Worm (Caenorhabditis elegans) whole organism, L2 larva: ENCODE data around the gene ZK1236.9.

Experiments used
- F13H6.1 ChIP-seq: sonication (generic microtip); optimal IDR thresholded peaks from 2 replicates; lab custom pipeline; 2016; ENCODE audit warnings: missing genetic modification characterization, missing compliant biosample characterization
- Y55F3AM.14 ChIP-seq: fragments of 200-800 bp; sonication (Bioruptor generic); optimal IDR thresholded peaks from 2 replicates; lab custom pipeline; 2018; ENCODE audit warnings: mild to moderate bottlenecking, missing genetic modification characterization, missing compliant biosample characterization
- ZK546.5 ChIP-seq: sonication (generic microtip); optimal IDR thresholded peaks from 2 replicates; lab custom pipeline; 2017; ENCODE audit warnings: missing biosample characterization, missing genetic modification characterization
- alr-1 ChIP-seq: fragments of 150-350 bp; optimal IDR thresholded peaks from 2 replicates; lab custom pipeline; 2014; ENCODE audit warnings: missing biosample characterization, missing genetic modification characterization
- ama-1 ChIP-seq: fragments of 150-350 bp; optimal IDR thresholded peaks from 2 replicates; lab custom pipeline; 2018; ENCODE audit warnings: inconsistent platforms
- blmp-1 ChIP-seq: sonication (generic microtip); optimal IDR thresholded peaks from 2 replicates; lab custom pipeline; 2017; ENCODE audit warnings: missing genetic modification characterization, mild to moderate bottlenecking, missing compliant biosample characterization, antibody characterized with exemption, moderate library complexity; ENCODE audit not compliant: insufficient read depth
- ceh-16 ChIP-seq: fragments of 150-350 bp; optimal IDR thresholded peaks from 2 replicates; lab custom pipeline; 2014; ENCODE audit warnings: missing biosample characterization, missing genetic modification characterization
- ceh-82 ChIP-seq: fragments of 150-350 bp; optimal IDR thresholded peaks from 2 replicates; lab custom pipeline; 2014; ENCODE audit warnings: missing biosample characterization, missing genetic modification characterization
- crh-2 ChIP-seq: sonication (generic microtip); optimal IDR thresholded peaks from 2 replicates; lab custom pipeline; 2017; ENCODE audit warnings: missing biosample characterization, missing genetic modification characterization
- dmd-4 ChIP-seq: sonication (generic microtip); optimal IDR thresholded peaks from 2 replicates; lab custom pipeline; 2017; ENCODE audit warnings: missing biosample characterization, missing genetic modification characterization
- egl-27 ChIP-seq: sonication (generic microtip); optimal IDR thresholded peaks from 3 replicates; lab custom pipeline; 2017; ENCODE audit warnings: missing biosample characterization, missing genetic modification reagents, missing genetic modification characterization
- elt-1 ChIP-seq: fragments of 150-350 bp; optimal IDR thresholded peaks from 2 replicates; lab custom pipeline; 2014; ENCODE audit warnings: missing biosample characterization, missing genetic modification characterization
- elt-3 ChIP-seq: sonication (generic microtip); optimal IDR thresholded peaks from 2 replicates; lab custom pipeline; 2017; ENCODE audit warnings: missing biosample characterization, missing genetic modification characterization
- fos-1 ChIP-seq: fragments of 150-350 bp; optimal IDR thresholded peaks from 2 replicates; lab custom pipeline; 2014; ENCODE audit warnings: missing biosample characterization, missing genetic modification characterization
- gmeb-1 ChIP-seq: fragments of 150-350 bp; optimal IDR thresholded peaks from 2 replicates; lab custom pipeline; 2014; ENCODE audit warnings: missing biosample characterization, missing genetic modification characterization
- lin-11 ChIP-seq: fragments of 150-350 bp; sonication (generic microtip); optimal IDR thresholded peaks from 2 replicates; lab custom pipeline; 2014; ENCODE audit warnings: missing biosample characterization, missing genetic modification characterization, inconsistent platforms, mixed read lengths
- lin-13 ChIP-seq: fragments of 150-350 bp; optimal IDR thresholded peaks from 2 replicates; lab custom pipeline; 2014; ENCODE audit warnings: missing biosample characterization, missing genetic modification reagents, missing genetic modification characterization
- lin-39 ChIP-seq: fragments of 150-350 bp; optimal IDR thresholded peaks from 2 replicates; lab custom pipeline; 2014; ENCODE audit warnings: missing biosample characterization, missing genetic modification reagents, missing genetic modification characterization
- lsy-2 ChIP-seq, 2 experiments: fragments of 150-350 bp in 1 of 2; sonication (generic microtip) in 1 of 2; optimal IDR thresholded peaks; 2 replicates each; lab custom pipeline; 2014 to 2017; ENCODE audit warnings: missing biosample characterization in 2 of 2, missing genetic modification characterization in 2 of 2
- mbf-1 ChIP-seq: sonication (generic microtip); optimal IDR thresholded peaks from 2 replicates; lab custom pipeline; 2017; ENCODE audit warnings: missing biosample characterization, missing genetic modification characterization
- nhr-10 ChIP-seq: sonication (generic microtip); optimal IDR thresholded peaks from 2 replicates; lab custom pipeline; 2017; ENCODE audit warnings: missing biosample characterization, missing genetic modification characterization
- nhr-129 ChIP-seq: fragments of 150-350 bp; optimal IDR thresholded peaks from 2 replicates; lab custom pipeline; 2014; ENCODE audit warnings: missing biosample characterization, missing genetic modification characterization
- nhr-21 ChIP-seq: fragments of 150-350 bp; optimal IDR thresholded peaks from 2 replicates; lab custom pipeline; 2014; ENCODE audit warnings: missing biosample characterization, missing genetic modification characterization
- nhr-23 ChIP-seq: fragments of 150-350 bp; optimal IDR thresholded peaks from 2 replicates; lab custom pipeline; 2014; ENCODE audit warnings: missing biosample characterization, missing genetic modification reagents, missing genetic modification characterization
- nhr-237 ChIP-seq: fragments of 150-350 bp; optimal IDR thresholded peaks from 2 replicates; lab custom pipeline; 2014; ENCODE audit warnings: missing biosample characterization, missing genetic modification characterization
- nhr-25 ChIP-seq: fragments of 150-350 bp; sonication (generic microtip); optimal IDR thresholded peaks from 3 replicates; lab custom pipeline; 2014; ENCODE audit warnings: missing biosample characterization, missing genetic modification characterization
- nhr-6 ChIP-seq: fragments of 150-350 bp; optimal IDR thresholded peaks from 2 replicates; lab custom pipeline; 2014; ENCODE audit warnings: missing biosample characterization, missing genetic modification characterization
- nhr-77 ChIP-seq: fragments of 150-350 bp; optimal IDR thresholded peaks from 2 replicates; lab custom pipeline; 2014; ENCODE audit warnings: missing biosample characterization, missing genetic modification characterization
- peb-1 ChIP-seq: fragments of 150-350 bp; optimal IDR thresholded peaks from 2 replicates; lab custom pipeline; 2014; ENCODE audit warnings: missing biosample characterization, missing genetic modification characterization
- sem-4 ChIP-seq: fragments of 150-350 bp; optimal IDR thresholded peaks from 2 replicates; lab custom pipeline; 2014; ENCODE audit warnings: missing biosample characterization, missing genetic modification reagents, missing genetic modification characterization
- skn-1 ChIP-seq: sonication (generic microtip); optimal IDR thresholded peaks from 2 replicates; lab custom pipeline; 2017; ENCODE audit warnings: missing biosample characterization, missing genetic modification characterization
- sma-3 ChIP-seq: sonication (generic microtip); optimal IDR thresholded peaks from 2 replicates; lab custom pipeline; 2016; ENCODE audit warnings: missing genetic modification reagents, missing genetic modification characterization, missing compliant biosample characterization
- sma-9 ChIP-seq, 2 experiments: fragments of 150-350 bp in 1 of 2; sonication (generic microtip) in 1 of 2; optimal IDR thresholded peaks; 2 replicates each; lab custom pipeline; 2014 to 2016; ENCODE audit warnings: missing genetic modification characterization in 2 of 2, mild to moderate bottlenecking in 1 of 2, missing biosample characterization in 1 of 2, missing compliant biosample characterization in 1 of 2, missing genetic modification reagents in 1 of 2, moderate library complexity in 1 of 2
- snpc-4 ChIP-seq: fragments of 150-350 bp; optimal IDR thresholded peaks from 2 replicates; lab custom pipeline; 2014; ENCODE audit warnings: missing biosample characterization, missing genetic modification characterization
- unc-39 ChIP-seq: fragments of 150-350 bp; optimal IDR thresholded peaks from 2 replicates; lab custom pipeline; 2014; ENCODE audit warnings: missing biosample characterization, missing genetic modification characterization
- unc-62 ChIP-seq: fragments of 150-350 bp; optimal IDR thresholded peaks from 2 replicates; lab custom pipeline; 2014; ENCODE audit warnings: missing biosample characterization, missing genetic modification reagents, missing genetic modification characterization
- zag-1 ChIP-seq: fragments of 150-350 bp; optimal IDR thresholded peaks from 2 replicates; lab custom pipeline; 2014; ENCODE audit warnings: missing biosample characterization, missing genetic modification characterization
- ztf-1 ChIP-seq: fragments of 200-800 bp; sonication (Bioruptor generic); conservative IDR thresholded peaks from 2 replicates; pipeline ENCODE4 v1.3.6; 2022; ENCODE audit warnings: missing genetic modification characterization, missing compliant biosample characterization
- ztf-11 ChIP-seq: sonication (generic microtip); optimal IDR thresholded peaks from 2 replicates; lab custom pipeline; 2017; ENCODE audit warnings: missing biosample characterization, missing genetic modification characterization
- ztf-4 ChIP-seq: fragments of 150-350 bp; optimal IDR thresholded peaks from 2 replicates; lab custom pipeline; 2014; ENCODE audit warnings: missing biosample characterization, missing genetic modification characterization

Gene ZK1236.9

ce11 chrIII:8446940-8447403 is 12.0 kb upstream of the ZK1236.9 start, which contains the start of gene rpn-3 (continued):
- no peak for TF ChIP-seq ztf-1 (GFP tag; lab: Robert Waterston, UW)
- no peak for TF ChIP-seq elt-3 (tag; lab: Kevin White, UChicago)
- peak; percentile 88 for TF ChIP-seq zag-1
- no peak for TF ChIP-seq dmd-4 (tag; lab: Kevin White, UChicago)
- TF ChIP-seq lin-11, result peak; percentile 63
- no peak for TF ChIP-seq peb-1 (tag; lab: Kevin White, UChicago)
- TF ChIP-seq crh-2 (tag; lab: Kevin White, UChicago), result peak; percentile 99

DNA sequence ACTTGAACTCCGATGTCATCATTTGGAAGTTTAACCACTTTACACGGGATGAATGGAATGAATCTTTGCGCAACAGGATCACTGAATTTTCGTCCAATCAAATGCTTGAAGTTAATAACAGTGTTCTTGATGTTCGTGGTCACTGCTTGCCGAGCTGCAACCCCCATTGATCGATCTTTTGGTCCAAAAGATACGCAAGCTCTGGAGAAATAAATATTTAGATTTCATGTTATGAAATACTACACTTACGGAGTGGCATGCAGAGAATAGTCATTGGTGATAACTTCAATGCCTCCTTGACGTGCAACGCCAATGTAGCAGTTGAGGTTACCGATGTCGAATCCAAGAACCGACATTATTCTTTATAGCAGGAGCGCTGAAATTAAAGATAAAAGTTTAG is 11.6 kb upstream of the ZK1236.9 start, which contains the start of gene hsp-110:
TSS of gene hsp-110 (minus strand) at position 376 of the 400 bp plus-strand sequence.
- no peak for TF ChIP-seq nhr-237 (tag; lab: Kevin White, UChicago)
- no peak for TF ChIP-seq sma-9 (GFP tag; optimal IDR thresholded peaks at IDR 0.05; lab: Kevin White, UChicago)
- no peak for TF ChIP-seq sma-9 (tag; optimal IDR thresholded peaks at IDR 0.05; lab: Kevin White, UChicago)
- TF ChIP-seq sma-3 (GFP tag; lab: Kevin White, UChicago), result no peak
- no peak for TF ChIP-seq ztf-11 (tag; lab: Kevin White, UChicago)
- TF ChIP-seq dmd-4 (tag; lab: Kevin White, UChicago), result no peak
- TF ChIP-seq ztf-4, result no peak
- no peak for TF ChIP-seq skn-1

DNA sequence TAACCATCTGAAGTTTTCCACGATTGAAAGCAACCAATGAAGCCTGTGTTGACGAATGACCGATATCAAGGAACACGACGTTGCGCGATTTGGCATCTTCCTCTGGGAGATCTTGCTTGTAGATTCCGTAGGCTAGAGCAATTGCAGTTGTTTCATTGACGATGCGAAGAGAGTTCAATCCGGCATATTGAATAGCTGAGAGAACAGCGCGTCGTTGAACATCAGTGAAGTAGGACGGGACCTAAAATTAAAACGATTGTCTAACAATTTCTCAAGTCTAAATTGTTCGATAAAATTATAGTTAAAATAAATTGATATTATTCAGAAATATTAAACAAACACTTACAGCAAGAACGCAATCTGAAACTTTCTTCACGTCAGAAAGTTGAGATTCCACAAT is 11.1 kb upstream of the ZK1236.9 start:
- TF ChIP-seq nhr-77 (tag; lab: Kevin White, UChicago) (no peak), nhr-237 (tag; lab: Kevin White, UChicago) (no peak), crh-2 (tag; lab: Kevin White, UChicago) (no peak), nhr-6 (no peak), nhr-129 (tag; lab: Kevin White, UChicago) (no peak), Y55F3AM.14 (GFP tag; lab: Kevin White, UChicago) (no peak), elt-1 (tag; lab: Kevin White, UChicago) (no peak), unc-62 (no peak), nhr-21 (tag; lab: Kevin White, UChicago) (no peak), ztf-11 (tag; lab: Kevin White, UChicago) (no peak), ZK546.5 (tag; lab: Kevin White, UChicago) (no peak), peb-1 (tag; lab: Kevin White, UChicago) (no peak), ceh-82 (tag; lab: Kevin White, UChicago) (no peak), egl-27 (tag; lab: Kevin White, UChicago) (no peak), blmp-1 (no peak)

DNA sequence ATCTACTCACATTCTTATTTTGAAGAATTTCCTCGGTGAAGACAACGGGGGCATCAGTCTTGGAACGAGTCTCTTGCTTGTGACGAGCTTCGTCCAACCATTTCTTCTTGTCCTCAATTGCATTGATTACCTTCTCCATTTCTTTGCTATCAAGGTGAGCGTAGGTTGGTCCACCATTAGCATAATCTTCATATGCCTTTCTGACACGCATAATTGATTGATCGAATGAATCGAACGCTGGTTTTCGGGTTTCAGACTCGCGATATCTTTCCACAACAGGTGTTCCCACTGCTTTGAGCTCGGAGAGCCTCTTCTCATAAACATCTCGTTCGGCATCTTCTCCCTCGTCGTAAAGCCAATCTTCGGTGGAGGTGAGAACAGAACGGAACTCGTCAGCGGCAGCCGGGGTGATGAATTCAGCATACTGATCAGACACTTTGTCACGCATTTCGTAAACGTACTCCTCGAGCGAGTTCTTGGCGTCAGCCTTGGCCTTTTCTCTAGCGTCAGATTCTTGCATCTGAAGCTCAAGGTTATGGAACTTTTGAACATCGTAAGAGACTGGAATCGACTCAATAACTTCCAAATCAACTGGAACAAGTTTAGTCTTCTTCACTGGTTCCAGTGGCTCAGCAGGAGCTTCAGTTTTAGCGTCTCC is 9.6 kb upstream of the ZK1236.9 start:
- peak; percentile 28 for TF ChIP-seq lin-11
- TF ChIP-seq lsy-2 (tag; optimal IDR thresholded peaks at IDR 0.05; lab: Kevin White, UChicago), result no peak
- TF ChIP-seq ama-1 (lab: Kevin White, UChicago), result peak; percentile 72

- peak; percentile 96 for TF ChIP-seq crh-2 (tag; lab: Kevin White, UChicago)
- no peak for TF ChIP-seq zag-1
- TF ChIP-seq elt-3 (tag; lab: Kevin White, UChicago), result no peak
- peak; percentile 75 for TF ChIP-seq lin-13 (GFP tag; lab: Kevin White, UChicago)
- no peak for TF ChIP-seq unc-62
- TF ChIP-seq nhr-25 (tag; lab: Kevin White, UChicago), result peak; percentile 15
- no peak for TF ChIP-seq nhr-21 (tag; lab: Kevin White, UChicago)
- no peak for TF ChIP-seq ceh-16 (tag; lab: Kevin White, UChicago)
- no peak for TF ChIP-seq lin-39 (tag; lab: Kevin White, UChicago)
- peak; percentile 71 for TF ChIP-seq sem-4 (tag; lab: Kevin White, UChicago)
- TF ChIP-seq nhr-10 (tag; lab: Kevin White, UChicago), result no peak
- peak; percentile 67 for TF ChIP-seq Y55F3AM.14 (GFP tag; lab: Kevin White, UChicago)
- peak; percentile 100 for TF ChIP-seq ama-1 (lab: Kevin White, UChicago)
- TF ChIP-seq dmd-4 (tag; lab: Kevin White, UChicago), result no peak
- TF ChIP-seq ztf-11 (tag; lab: Kevin White, UChicago), result no peak
- no peak for TF ChIP-seq snpc-4
- TF ChIP-seq nhr-23 (tag; lab: Kevin White, UChicago), result no peak
- TF ChIP-seq fos-1 (tag; lab: Kevin White, UChicago), result peak; percentile 33
- no peak for TF ChIP-seq mbf-1 (tag; lab: Kevin White, UChicago)
- peak; percentile 66 for TF ChIP-seq gmeb-1 (tag; lab: Kevin White, UChicago)
- no peak for TF ChIP-seq unc-39
- TF ChIP-seq F13H6.1, result peak; percentile 11
- no peak for TF ChIP-seq nhr-77 (tag; lab: Kevin White, UChicago)
- peak; percentile 0 for TF ChIP-seq sma-9 (GFP tag; optimal IDR thresholded peaks at IDR 0.05; lab: Kevin White, UChicago)
- TF ChIP-seq sma-9 (tag; optimal IDR thresholded peaks at IDR 0.05; lab: Kevin White, UChicago), result no peak
- no peak for TF ChIP-seq ceh-82 (tag; lab: Kevin White, UChicago)
- TF ChIP-seq ztf-4, result peak; percentile 100
- TF ChIP-seq blmp-1, result no peak
- no peak for TF ChIP-seq alr-1 (tag; lab: Kevin White, UChicago)
- no peak for TF ChIP-seq nhr-6
- TF ChIP-seq ztf-1 (GFP tag; lab: Robert Waterston, UW), result no peak
- TF ChIP-seq ZK546.5 (tag; lab: Kevin White, UChicago), result no peak
- TF ChIP-seq lin-11, result peak; percentile 18
- no peak for TF ChIP-seq elt-1 (tag; lab: Kevin White, UChicago)
These were observed 8.7 kb upstream of the ZK1236.9 start, which contains the start of gene ufbp-1 for ce11 chrIII:8443557-8444131. ufbp-1 (minus strand) TSS chrIII:8443607.
